Worm (Caenorhabditis elegans): ENCODE measurements around the gene cyp-32A1.

Gene cyp-32A1

ce11 chrV:7776029-7776628, 5.5 kb upstream of the cyp-32A1 start, which contains the start of the genes rpl-39 and rps-30:
Gene rpl-39 (minus strand): TSS chrV:7776079.
Gene rps-30 (plus strand): TSS chrV:7776578.
- TF ChIP-seq Y56A3A.18 (GFP tag; IDR thresholded peaks at IDR 0.05) (no peak), Y53F4B.3 (GFP tag; IDR thresholded peaks at IDR 0.05) (no peak), T26A5.8 (tag; optimal IDR thresholded peaks at IDR 0.05) (no peak), somi-1 (GFP tag; optimal IDR thresholded peaks at IDR 0.05) (peak; percentile 23), B0019.2 (GFP tag; conservative IDR thresholded peaks at IDR 0.05) (0 out of 2 replicates have a peak, but pooled peaks have one; percentile 47), hsf-1 (GFP tag; IDR thresholded peaks at IDR 0.05) (peak; percentile 62; the same call in 1 of the 2 replicates), tbx-9 (tag; optimal IDR thresholded peaks at IDR 0.05; ENCODE audit: borderline replicate concordance) (no peak), attf-5 (GFP tag; optimal IDR thresholded peaks at IDR 0.05) (peak; percentile 77), lin-40 (tag; optimal IDR thresholded peaks at IDR 0.05) (peak; percentile 53), ceh-100 (GFP tag; IDR thresholded peaks at IDR 0.05) (peak; percentile 42), ztf-26 (tag; optimal IDR thresholded peaks at IDR 0.05) (peak; percentile 30), F57A8.1 (GFP tag; optimal IDR thresholded peaks at IDR 0.05) (no peak), tbp1 (GFP tag; optimal IDR thresholded peaks at IDR 0.05) (peak; percentile 56), efl-1 (GFP tag; optimal IDR thresholded peaks at IDR 0.05) (peak; percentile 24), zim-3 (tag; optimal IDR thresholded peaks at IDR 0.05) (no peak), F39B2.1 (GFP tag; IDR thresholded peaks at IDR 0.05) (no peak), madf-10 (tag; optimal IDR thresholded peaks at IDR 0.05) (peak; percentile 43), let-607 (tag; optimal IDR thresholded peaks at IDR 0.05) (peak in 1 of 2 experiments; percentile 22), F22D6.2 (tag; optimal IDR thresholded peaks at IDR 0.05) (no peak), rcor-1 (GFP tag; IDR thresholded peaks at IDR 0.05) (peak; percentile 72), pbrm-1 (GFP tag; IDR thresholded peaks at IDR 0.05) (peak; percentile 83), nfya-2 (GFP tag; IDR thresholded peaks at IDR 0.05) (no peak), cebp-2 (GFP tag; IDR thresholded peaks at IDR 0.05) (no peak), ztf-28 (GFP tag; IDR thresholded peaks at IDR 0.05) (no peak), zfh-2 (GFP tag; conservative IDR thresholded peaks at IDR 0.05) (peak; percentile 51; the same call in 1 of the 2 replicates), snpc-1.1 (tag; optimal IDR thresholded peaks at IDR 0.05; ENCODE audit: insufficient read depth) (peak; percentile 29), hlh-26 (GFP tag; conservative IDR thresholded peaks at IDR 0.05) (no peak), F49E8.2 (tag; optimal IDR thresholded peaks at IDR 0.05; ENCODE audit: insufficient read depth) (peak; percentile 40), B0261.1 (tag; optimal IDR thresholded peaks at IDR 0.05) (no peak), nhr-90 (tag; optimal IDR thresholded peaks at IDR 0.05) (no peak), lsl-1 (GFP tag; optimal IDR thresholded peaks at IDR 0.05) (peak; percentile 33), snpc-4 (GFP tag; optimal IDR thresholded peaks at IDR 0.05) (peak; percentile 28), snpc-4 (tag; optimal IDR thresholded peaks at IDR 0.05) (peak in 3 of 4 experiments; percentile 47 to 73 (median 53)), lin-35 (GFP tag; optimal IDR thresholded peaks at IDR 0.05) (peak in 1 of 3 experiments; percentile 53), D2030.7 (GFP tag; IDR thresholded peaks at IDR 0.05) (peak; percentile 74), repo-1 (tag; optimal IDR thresholded peaks at IDR 0.05) (no peak), ceh-27 (GFP tag; optimal IDR thresholded peaks at IDR 0.05) (peak; percentile 59), snpc-1.3 (tag; optimal IDR thresholded peaks at IDR 0.05; ENCODE audit: insufficient read depth) (peak; percentile 56), gei-17 (GFP tag; optimal IDR thresholded peaks at IDR 0.05) (no peak), let-526 (GFP tag; IDR thresholded peaks at IDR 0.05) (no peak), nhr-80 (tag; optimal IDR thresholded peaks at IDR 0.05) (peak; percentile 62), K11D2.4 (GFP tag; IDR thresholded peaks at IDR 0.05) (peak; percentile 72), unc-62 (GFP tag; optimal IDR thresholded peaks at IDR 0.05) (peak; percentile 22), tlf-1 (GFP tag; optimal IDR thresholded peaks at IDR 0.05) (peak; percentile 56), dpl-1 (GFP tag; optimal IDR thresholded peaks at IDR 0.05) (no peak), Y79H2A.3 (GFP tag; conservative IDR thresholded peaks at IDR 0.05) (no peak)

Measured in whole organism, young adult.